Fruit fly (Drosophila melanogaster): ENCODE measurements around the gene CG14830.

dm6 chr3L:7258267-7258666 is 5.5 kb downstream of the CG14830 start:
- no peak for TF ChIP-seq Eip78C (GFP tag)
- no peak for TF ChIP-seq dsx (GFP tag; optimal IDR thresholded peaks at IDR 0.05; ENCODE audit: poor library complexity, severe bottlenecking)
- no peak for TF ChIP-seq CG6163 (GFP tag; IDR thresholded peaks at IDR 0.05)
- TF ChIP-seq Sox15 (GFP tag; optimal IDR thresholded peaks at IDR 0.05): no peak
- no peak for TF ChIP-seq CG34406 (GFP tag; optimal IDR thresholded peaks at IDR 0.05)
- TF ChIP-seq topi (GFP tag; optimal IDR thresholded peaks at IDR 0.05): no peak
- no peak for TF ChIP-seq CG7368 (GFP tag; optimal IDR thresholded peaks at IDR 0.05)
- TF ChIP-seq Blimp-1 (GFP tag; optimal IDR thresholded peaks at IDR 0.05): no peak
- no peak for TF ChIP-seq esn (GFP tag; optimal IDR thresholded peaks at IDR 0.05)
- TF ChIP-seq OdsH (GFP tag; optimal IDR thresholded peaks at IDR 0.05): no peak
- no peak for TF ChIP-seq Lpt (GFP tag; optimal IDR thresholded peaks at IDR 0.05)
- no peak for TF ChIP-seq fd59A (GFP tag; optimal IDR thresholded peaks at IDR 0.05)
- TF ChIP-seq CG11902 (GFP tag; optimal IDR thresholded peaks at IDR 0.05): no peak
- no peak for TF ChIP-seq Ets21C (GFP tag; optimal IDR thresholded peaks at IDR 0.05)

All from whole organism, prepupa.